Fruit fly (Drosophila melanogaster) whole organism, prepupa: ENCODE data around the gene mRpL22.
A peak's percentile ranks its signal among the peaks of the same experiment; 100 is the strongest.

Experiments
- Blimp-1 ChIP-seq: fragments of 200-800 bp; sonication (Bioruptor generic); optimal IDR thresholded peaks from 3 replicates; lab custom pipeline; 2017; ENCODE audit warnings: missing biosample characterization, missing genetic modification characterization, mild to moderate bottlenecking, moderate library complexity, missing genetic modification reagents
- CG10631 ChIP-seq: fragments of 200-800 bp; sonication (Bioruptor generic); optimal IDR thresholded peaks from 2 replicates; lab custom pipeline; 2016; ENCODE audit warnings: missing biosample characterization, missing genetic modification characterization
- CG10669 ChIP-seq: fragments of 200-800 bp; sonication (Bioruptor generic); optimal IDR thresholded peaks from 3 replicates; lab custom pipeline; 2018; ENCODE audit warnings: missing biosample characterization, mild to moderate bottlenecking, missing genetic modification characterization, moderate library complexity
- CG11294 ChIP-seq: fragments of 200-800 bp; sonication (Bioruptor generic); IDR thresholded peaks from 2 replicates; pipeline ENCODE4 v1.3.6; 2022; ENCODE audit warnings: missing biosample characterization, missing genetic modification characterization
- CG11762 ChIP-seq: fragments of 200-800 bp; sonication (Bioruptor generic); optimal IDR thresholded peaks from 3 replicates; lab custom pipeline; 2016; ENCODE audit warnings: missing biosample characterization, missing genetic modification characterization; ENCODE audit not compliant: insufficient read depth
- CG11902 ChIP-seq: fragments of 200-800 bp; sonication (Bioruptor generic); optimal IDR thresholded peaks from 3 replicates; lab custom pipeline; 2016; ENCODE audit warnings: missing biosample characterization, missing genetic modification characterization
- CG15336 ChIP-seq: fragments of 200-800 bp; sonication (Bioruptor generic); IDR thresholded peaks from 2 replicates; pipeline ENCODE4 v1.3.6; 2022; ENCODE audit warnings: missing biosample characterization, missing genetic modification characterization
- CG16779 ChIP-seq: fragments of 200-800 bp; sonication (Bioruptor generic); optimal IDR thresholded peaks from 3 replicates; lab custom pipeline; 2017; ENCODE audit warnings: missing biosample characterization, mild to moderate bottlenecking, missing genetic modification characterization
- CG3032 ChIP-seq: fragments of 200-800 bp; optimal IDR thresholded peaks from 2 replicates; lab custom pipeline; 2019; ENCODE audit warnings: missing biosample characterization, mild to moderate bottlenecking, missing genetic modification characterization, moderate library complexity
- CG31627 ChIP-seq: fragments of 200-800 bp; sonication (Bioruptor generic); optimal IDR thresholded peaks from 3 replicates; lab custom pipeline; 2016; ENCODE audit warnings: missing biosample characterization, missing genetic modification characterization
- CG32006 ChIP-seq: fragments of 200-800 bp; sonication (Bioruptor generic); optimal IDR thresholded peaks from 3 replicates; lab custom pipeline; 2017; ENCODE audit warnings: missing biosample characterization, mild to moderate bottlenecking, missing genetic modification characterization
- CG3919 ChIP-seq: fragments of 200-800 bp; sonication (Bioruptor generic); optimal IDR thresholded peaks from 3 replicates; lab custom pipeline; 2016; ENCODE audit warnings: missing biosample characterization, missing genetic modification characterization
- CG4318 ChIP-seq: fragments of 200-800 bp; sonication (Bioruptor generic); optimal IDR thresholded peaks from 3 replicates; lab custom pipeline; 2017; ENCODE audit warnings: missing biosample characterization, mild to moderate bottlenecking, missing genetic modification characterization
- CG6163 ChIP-seq: fragments of 200-800 bp; sonication (Bioruptor generic); IDR thresholded peaks from 3 replicates; pipeline ENCODE4 v1.3.6; 2022; ENCODE audit warnings: missing biosample characterization, missing genetic modification characterization
- CG6276 ChIP-seq: fragments of 200-800 bp; sonication (Bioruptor generic); optimal IDR thresholded peaks from 2 replicates; lab custom pipeline; 2017; ENCODE audit warnings: missing biosample characterization, mild to moderate bottlenecking, missing genetic modification characterization
- CG6792 ChIP-seq: fragments of 200-800 bp; sonication (Bioruptor generic); optimal IDR thresholded peaks from 3 replicates; lab custom pipeline; 2016; ENCODE audit warnings: missing biosample characterization, missing genetic modification characterization
- CG6808 ChIP-seq: fragments of 200-800 bp; sonication (Bioruptor generic); optimal IDR thresholded peaks from 3 replicates; lab custom pipeline; 2017; ENCODE audit warnings: missing biosample characterization, missing genetic modification characterization, mild to moderate bottlenecking, moderate library complexity, missing genetic modification reagents
- CG7368 ChIP-seq: fragments of 200-800 bp; sonication (Bioruptor generic); optimal IDR thresholded peaks from 3 replicates; lab custom pipeline; 2016; ENCODE audit warnings: missing biosample characterization, missing genetic modification characterization
- CG8119 ChIP-seq: fragments of 200-800 bp; sonication (Bioruptor generic); IDR thresholded peaks from 3 replicates; pipeline ENCODE4 v1.3.6; 2022; ENCODE audit warnings: missing biosample characterization, missing genetic modification characterization
- CG8319 ChIP-seq: fragments of 200-800 bp; sonication (Bioruptor generic); optimal IDR thresholded peaks from 3 replicates; lab custom pipeline; 2016; ENCODE audit warnings: missing biosample characterization, missing genetic modification characterization
- CG8632 ChIP-seq: fragments of 200-800 bp; sonication (Bioruptor generic); optimal IDR thresholded peaks from 3 replicates; lab custom pipeline; 2016; ENCODE audit warnings: missing biosample characterization, missing genetic modification characterization
- Eip78C ChIP-seq: fragments of 200-800 bp; sonication (Bioruptor generic); peaks from one replicate; lab custom pipeline; 2016; ENCODE audit warnings: missing biosample characterization, missing genetic modification characterization
- Eip93F ChIP-seq: fragments of 200-800 bp; sonication (Bioruptor generic); optimal IDR thresholded peaks from 2 replicates; lab custom pipeline; 2016; ENCODE audit warnings: missing biosample characterization, mild to moderate bottlenecking, missing genetic modification characterization
- Ets21C ChIP-seq: fragments of 200-800 bp; sonication (Bioruptor generic); optimal IDR thresholded peaks from 3 replicates; lab custom pipeline; 2016; ENCODE audit warnings: missing biosample characterization, missing genetic modification characterization
- Ets96B ChIP-seq: fragments of 200-800 bp; optimal IDR thresholded peaks from 2 replicates; lab custom pipeline; 2019; ENCODE audit warnings: missing biosample characterization, mild to moderate bottlenecking, missing genetic modification characterization, moderate library complexity
- Gug ChIP-seq: fragments of 200-800 bp; sonication (Bioruptor generic); IDR thresholded peaks from 2 replicates; pipeline ENCODE4 v1.3.6; 2022; ENCODE audit warnings: missing biosample characterization, missing genetic modification characterization
- Hr38 ChIP-seq: sonication (Bioruptor generic); optimal IDR thresholded peaks from 2 replicates; lab custom pipeline; 2016; ENCODE audit warnings: missing biosample characterization, missing genetic modification characterization
- Hr4 ChIP-seq: fragments of 200-800 bp; sonication (Bioruptor generic); optimal IDR thresholded peaks from 3 replicates; lab custom pipeline; 2016; ENCODE audit warnings: missing biosample characterization, missing genetic modification characterization
- Sox102F ChIP-seq: fragments of 200-800 bp; sonication (Bioruptor generic); optimal IDR thresholded peaks from 2 replicates; lab custom pipeline; 2016; ENCODE audit warnings: missing biosample characterization, mild to moderate bottlenecking, missing genetic modification characterization
- Sox14 ChIP-seq: fragments of 200-800 bp; sonication (Bioruptor generic); optimal IDR thresholded peaks from 3 replicates; lab custom pipeline; 2016; ENCODE audit warnings: missing biosample characterization, missing genetic modification characterization
- achi ChIP-seq: fragments of 200-800 bp; sonication (Bioruptor generic); optimal IDR thresholded peaks from 3 replicates; lab custom pipeline; 2016; ENCODE audit warnings: missing biosample characterization, missing genetic modification characterization
- dac ChIP-seq: fragments of 200-800 bp; sonication (Bioruptor generic); optimal IDR thresholded peaks from 2 replicates; lab custom pipeline; 2017; ENCODE audit warnings: missing biosample characterization, mild to moderate bottlenecking, missing genetic modification characterization
- dsx ChIP-seq: fragments of 200-800 bp; optimal IDR thresholded peaks from 3 replicates; lab custom pipeline; 2019; ENCODE audit warnings: missing biosample characterization, mild to moderate bottlenecking, missing genetic modification characterization, moderate library complexity; ENCODE audit not compliant: poor library complexity, severe bottlenecking
- eg ChIP-seq: fragments of 200-800 bp; sonication (Bioruptor generic); IDR thresholded peaks from 3 replicates; pipeline ENCODE4 v1.3.6; 2022; ENCODE audit warnings: missing biosample characterization, missing genetic modification characterization
- esn ChIP-seq: fragments of 200-800 bp; sonication (Bioruptor generic); optimal IDR thresholded peaks from 2 replicates; lab custom pipeline; 2016; ENCODE audit warnings: missing biosample characterization, mild to moderate bottlenecking, missing genetic modification characterization, moderate library complexity
- fd59A ChIP-seq: fragments of 200-800 bp; sonication (Bioruptor generic); optimal IDR thresholded peaks from 2 replicates; lab custom pipeline; 2017; ENCODE audit warnings: missing biosample characterization, mild to moderate bottlenecking, missing genetic modification characterization, missing genetic modification reagents
- fd85E ChIP-seq: fragments of 200-800 bp; sonication (Bioruptor generic); optimal IDR thresholded peaks from 3 replicates; lab custom pipeline; 2016; ENCODE audit warnings: missing biosample characterization, missing genetic modification characterization
- fkh ChIP-seq: fragments of 200-800 bp; sonication (Bioruptor generic); optimal IDR thresholded peaks from 3 replicates; lab custom pipeline; 2017; ENCODE audit warnings: missing biosample characterization, mild to moderate bottlenecking, missing genetic modification characterization, moderate library complexity
- net ChIP-seq: fragments of 200-800 bp; sonication (Bioruptor generic); optimal IDR thresholded peaks from 3 replicates; lab custom pipeline; 2016; ENCODE audit warnings: missing biosample characterization, missing genetic modification characterization
- salr ChIP-seq, 2 experiments: fragments of 200-800 bp; sonication (Bioruptor generic); optimal IDR thresholded peaks; 3 replicates each; lab custom pipeline; 2016 to 2018; ENCODE audit warnings: missing biosample characterization in 2 of 2, missing genetic modification characterization in 2 of 2, mild to moderate bottlenecking in 1 of 2
- spab ChIP-seq: fragments of 200-800 bp; sonication (Bioruptor generic); optimal IDR thresholded peaks from 2 replicates; lab custom pipeline; 2017; ENCODE audit warnings: missing biosample characterization, mild to moderate bottlenecking, missing genetic modification characterization, missing genetic modification reagents
- topi ChIP-seq: fragments of 200-800 bp; sonication (Bioruptor generic); optimal IDR thresholded peaks from 3 replicates; lab custom pipeline; 2016; ENCODE audit warnings: missing biosample characterization, missing genetic modification characterization

Gene mRpL22

dm6 chrX:16778138-16778672 lies 5.5 kb upstream of the mRpL22 start (continued):
- TF ChIP-seq CG8119 (GFP tag; lab: Robert Waterston, UW) (0 out of 3 replicates have a peak, but pooled peaks have one; percentile 39), Sox14 (GFP tag; lab: Kevin White, UChicago) (no peak), net (GFP tag; lab: Kevin White, UChicago) (no peak), topi (GFP tag; lab: Kevin White, UChicago) (peak; percentile 28), CG31627 (no peak), CG11902 (GFP tag; lab: Kevin White, UChicago) (no peak), fd59A (GFP tag; lab: Kevin White, UChicago) (no peak), achi (GFP tag; lab: Kevin White, UChicago) (peak; percentile 9)

dm6 chrX:16780244-16780643 lies 3.5 kb upstream of the mRpL22 start:
- TF ChIP-seq CG7368, result no peak
- TF ChIP-seq CG10669 (GFP tag; lab: Kevin White, UChicago), result no peak
- no peak for TF ChIP-seq CG8319 (GFP tag; lab: Kevin White, UChicago)
- TF ChIP-seq Ets21C, result no peak
- peak; percentile 17 for TF ChIP-seq fkh (GFP tag; lab: Kevin White, UChicago)
- TF ChIP-seq net (GFP tag; lab: Kevin White, UChicago), result no peak

- TF ChIP-seq eg (peak; percentile 42), CG6276 (no peak), dac (GFP tag; lab: Kevin White, UChicago) (no peak), dsx (GFP tag; lab: Kevin White, UChicago) (no peak), CG3032 (no peak), CG6792 (GFP tag; lab: Kevin White, UChicago) (no peak), topi (GFP tag; lab: Kevin White, UChicago) (no peak), Eip78C (GFP tag; lab: Kevin White, UChicago) (peak; percentile 57), CG6163 (GFP tag; lab: Robert Waterston, UW) (0 out of 3 replicates have a peak, but pooled peaks have one; percentile 7), CG11902 (GFP tag; lab: Kevin White, UChicago) (no peak), fd59A (GFP tag; lab: Kevin White, UChicago) (no peak), CG32006 (GFP tag; lab: Kevin White, UChicago) (peak; percentile 35), CG4318 (GFP tag; lab: Kevin White, UChicago) (no peak), CG15336 (GFP tag; lab: Robert Waterston, UW) (peak; percentile 40; the same call in 1 of the 2 replicates), CG6808 (GFP tag; lab: Kevin White, UChicago) (no peak), Hr38 (GFP tag; lab: Kevin White, UChicago) (no peak), CG10631 (GFP tag; lab: Kevin White, UChicago) (no peak), Hr4 (peak; percentile 8)
Measured at dm6 chrX:16781055-16781454, 2.7 kb upstream of the mRpL22 start.

dm6 chrX:16782175-16782916 lies 1.4 kb upstream of the mRpL22 start:
- peak; percentile 64 for TF ChIP-seq CG32006 (GFP tag; lab: Kevin White, UChicago)
- TF ChIP-seq esn, result peak; percentile 7
- peak; percentile 71 for TF ChIP-seq CG15336 (GFP tag; lab: Robert Waterston, UW)
- no peak for TF ChIP-seq fd59A (GFP tag; lab: Kevin White, UChicago)
- no peak for TF ChIP-seq fd85E (GFP tag; lab: Kevin White, UChicago)
- TF ChIP-seq Sox102F (GFP tag; lab: Kevin White, UChicago), result no peak
- TF ChIP-seq CG8119 (GFP tag; lab: Robert Waterston, UW), result peak; percentile 65
- no peak for TF ChIP-seq Eip93F (GFP tag; lab: Kevin White, UChicago)
- peak; percentile 5 for TF ChIP-seq CG10631 (GFP tag; lab: Kevin White, UChicago)
- no peak for TF ChIP-seq CG8319 (GFP tag; lab: Kevin White, UChicago)
- TF ChIP-seq eg, result peak; percentile 72
- no peak for TF ChIP-seq spab (GFP tag; lab: Kevin White, UChicago)
- TF ChIP-seq CG11762 (GFP tag; lab: Kevin White, UChicago), result peak; percentile 52
- TF ChIP-seq CG11294 (GFP tag; lab: Robert Waterston, UW), result peak; percentile 43; the same call in 1 of the 2 replicates
- TF ChIP-seq CG8632, result no peak
- peak; percentile 53; the same call in 1 of the 2 replicates for TF ChIP-seq Gug (GFP tag; lab: Robert Waterston, UW)
- peak; percentile 53 for TF ChIP-seq achi (GFP tag; lab: Kevin White, UChicago)
- TF ChIP-seq CG16779 (tag; lab: Kevin White, UChicago), result no peak
- TF ChIP-seq CG3919, result peak; percentile 31
- TF ChIP-seq salr (GFP tag; optimal IDR thresholded peaks at IDR 0.05; lab: Kevin White, UChicago), result peak in 1 of 2 experiments; percentile 59
- no peak for TF ChIP-seq Blimp-1
- TF ChIP-seq CG6163 (GFP tag; lab: Robert Waterston, UW), result peak; percentile 75
- TF ChIP-seq CG7368, result peak; percentile 20
- no peak for TF ChIP-seq Ets96B
